Fruit fly (Drosophila melanogaster) whole organism, prepupa: Measurements from ENCODE around the gene CG42655.

Experiments
- CG32006 ChIP-seq: fragments of 200-800 bp; sonication (Bioruptor generic); optimal IDR thresholded peaks from 3 replicates; lab custom pipeline; 2017; ENCODE audit warnings: missing biosample characterization, mild to moderate bottlenecking, missing genetic modification characterization
- CG3919 ChIP-seq: fragments of 200-800 bp; sonication (Bioruptor generic); optimal IDR thresholded peaks from 3 replicates; lab custom pipeline; 2016; ENCODE audit warnings: missing biosample characterization, missing genetic modification characterization
- CG6163 ChIP-seq: fragments of 200-800 bp; sonication (Bioruptor generic); IDR thresholded peaks from 3 replicates; pipeline ENCODE4 v1.3.6; 2022; ENCODE audit warnings: missing biosample characterization, missing genetic modification characterization
- fd85E ChIP-seq: fragments of 200-800 bp; sonication (Bioruptor generic); optimal IDR thresholded peaks from 3 replicates; lab custom pipeline; 2016; ENCODE audit warnings: missing biosample characterization, missing genetic modification characterization

DNA sequence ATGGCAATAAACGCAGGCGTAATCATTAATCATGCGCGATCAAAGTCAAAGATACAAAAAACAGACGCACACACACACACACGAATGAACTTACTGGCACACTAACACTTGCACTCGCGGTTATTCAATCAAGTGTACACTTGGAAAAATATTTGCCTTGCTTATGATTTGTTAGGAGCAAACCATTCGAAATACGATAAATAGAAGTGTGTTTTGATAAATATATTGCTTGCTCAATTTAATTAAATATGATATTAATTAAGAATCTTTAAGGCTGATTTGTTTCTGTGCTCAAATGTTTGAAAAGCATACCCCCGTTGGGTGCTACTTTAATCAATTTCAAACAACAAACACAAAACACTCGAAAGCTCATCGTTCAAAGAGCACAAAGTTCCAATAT is 8.0 kb downstream of the CG42655 start:
- TF ChIP-seq CG3919 (GFP tag; lab: Kevin White, UChicago) (no peak), fd85E (GFP tag; lab: Kevin White, UChicago) (no peak), CG32006 (GFP tag; lab: Kevin White, UChicago) (no peak), CG6163 (GFP tag; lab: Robert Waterston, UW) (no peak)
